Worm (Caenorhabditis elegans) whole organism, early embryonic: ENCODE data around the gene ptr-8.
A peak's percentile ranks its signal among the peaks of the same experiment; 100 is the strongest.

Source experiments
- ama-1 ChIP-seq: fragments of 150-350 bp; optimal IDR thresholded peaks from 2 replicates; lab custom pipeline; 2014
- ceh-36 ChIP-seq: sonication (generic microtip); optimal IDR thresholded peaks from 2 replicates; lab custom pipeline; 2016; ENCODE audit warnings: missing genetic modification characterization, inconsistent platforms, missing compliant biosample characterization
- flt-1 ChIP-seq: fragments of 200-800 bp; sonication (Bioruptor generic); IDR thresholded peaks from 2 replicates; pipeline ENCODE4 v1.3.6; 2022; ENCODE audit warnings: missing genetic modification characterization, missing compliant biosample characterization
- scrt-1 ChIP-seq: fragments of 200-800 bp; sonication (Bioruptor generic); IDR thresholded peaks from 2 replicates; pipeline ENCODE4 v1.3.6; 2022; ENCODE audit warnings: missing genetic modification characterization, missing compliant biosample characterization
- sea-1 ChIP-seq: fragments of 200-800 bp; sonication (Bioruptor generic); conservative IDR thresholded peaks from 2 replicates; pipeline ENCODE4 v1.3.6; 2022; ENCODE audit warnings: missing genetic modification characterization, missing compliant biosample characterization
- tra-4 ChIP-seq: sonication (generic microtip); optimal IDR thresholded peaks from 2 replicates; lab custom pipeline; 2017; ENCODE audit warnings: missing genetic modification characterization, missing compliant biosample characterization

- TF ChIP-seq tra-4 (tag; lab: Kevin White, UChicago) (no peak), flt-1 (GFP tag; lab: Robert Waterston, UW) (peak; percentile 9; the same call in 1 of the 2 replicates), ama-1 (no peak), ceh-36 (tag; lab: Kevin White, UChicago) (no peak), sea-1 (GFP tag; lab: Robert Waterston, UW) (0 out of 2 replicates have a peak, but pooled peaks have one; percentile 17), scrt-1 (no peak)
Observed at ce11 chrII:10868670-10869246, 20.3 kb upstream of the ptr-8 start, which contains the start of the genes gmps-1 and cap-2.
